In genomic region chr3R:22503630-22504029, dm6 we compare ENCODE assay signal across 1 fruit fly cellular context.
TF ChIP-seq lines count a peak whose summit lies in the region.

No protein-coding gene starts in this region.

TF ChIP-seq in whole organism, embryonic, 481 proteins besides CTCF, POLR2A, EP300 and RAD21 (continued from another document and continues in another):
- TF ChIP-seq CG6175 (GFP tag; IDR thresholded peaks at IDR 0.05; lab: Robert Waterston, UW), result no peak
- TF ChIP-seq Meics (GFP tag; optimal IDR thresholded peaks at IDR 0.05; lab: Kevin White, UChicago), result peak; percentile 56
- TF ChIP-seq Aef1 (GFP tag; IDR thresholded peaks at IDR 0.05; lab: Robert Waterston, UW), result 0 out of 3 replicates have a peak, but pooled peaks have one; percentile 22
- TF ChIP-seq ap (GFP tag; IDR thresholded peaks at IDR 0.05; lab: Robert Waterston, UW), result no peak
- no peak for TF ChIP-seq CG9797 (GFP tag; optimal IDR thresholded peaks at IDR 0.05; lab: Kevin White, UChicago)
- peak; percentile 41; the same call in 1 of the 2 replicates for TF ChIP-seq CG9932 (GFP tag; IDR thresholded peaks at IDR 0.05; lab: Robert Waterston, UW)
- no peak for TF ChIP-seq D (optimal IDR thresholded peaks at IDR 0.05; lab: Kevin White, UChicago)
- no peak for TF ChIP-seq D (GFP tag; optimal IDR thresholded peaks at IDR 0.05; lab: Kevin White, UChicago)
- 0 out of 2 replicates have a peak, but pooled peaks have one; percentile 38 for TF ChIP-seq CG32532 (GFP tag; IDR thresholded peaks at IDR 0.05; lab: Robert Waterston, UW)
- TF ChIP-seq Lim3 (GFP tag; IDR thresholded peaks at IDR 0.05; lab: Robert Waterston, UW), result no peak
- TF ChIP-seq CG7357 (GFP tag; IDR thresholded peaks at IDR 0.05; lab: Robert Waterston, UW), result no peak
- peak; percentile 28 for TF ChIP-seq CG7556 (GFP tag; optimal IDR thresholded peaks at IDR 0.05; lab: Kevin White, UChicago)
- no peak for TF ChIP-seq CG11093 (GFP tag; IDR thresholded peaks at IDR 0.05; lab: Robert Waterston, UW)
- no peak for TF ChIP-seq CG7372 (GFP tag; IDR thresholded peaks at IDR 0.05; lab: Robert Waterston, UW)
- TF ChIP-seq Dek (tag; optimal IDR thresholded peaks at IDR 0.05; lab: Kevin White, UChicago), result no peak
- no peak for TF ChIP-seq trem (tag; optimal IDR thresholded peaks at IDR 0.05; lab: Kevin White, UChicago)
- no peak for TF ChIP-seq CG14710 (tag; optimal IDR thresholded peaks at IDR 0.05; lab: Kevin White, UChicago)
- TF ChIP-seq CG11723 (GFP tag; optimal IDR thresholded peaks at IDR 0.05; lab: Kevin White, UChicago), result no peak
- TF ChIP-seq CG12391 (tag; optimal IDR thresholded peaks at IDR 0.05; lab: Kevin White, UChicago), result no peak
- no peak for TF ChIP-seq fd3F (GFP tag; optimal IDR thresholded peaks at IDR 0.05; lab: Kevin White, UChicago)
- no peak for TF ChIP-seq ro (GFP tag; IDR thresholded peaks at IDR 0.05; lab: Robert Waterston, UW)
- no peak for TF ChIP-seq chinmo (GFP tag; IDR thresholded peaks at IDR 0.05; lab: Robert Waterston, UW; ENCODE audit: partially characterized antibody)
- no peak for TF ChIP-seq Kr (GFP tag; optimal IDR thresholded peaks at IDR 0.05; lab: Kevin White, UChicago)
- no peak for TF ChIP-seq psq (GFP tag; optimal IDR thresholded peaks at IDR 0.05; lab: Kevin White, UChicago)
- no peak for TF ChIP-seq CG3726 (GFP tag; IDR thresholded peaks at IDR 0.05; lab: Robert Waterston, UW)
- TF ChIP-seq Rfx (GFP tag; IDR thresholded peaks at IDR 0.05; lab: Robert Waterston, UW), result peak; percentile 59
- no peak for TF ChIP-seq Pdp1 (GFP tag; optimal IDR thresholded peaks at IDR 0.05; lab: Kevin White, UChicago)
- TF ChIP-seq wor (GFP tag; IDR thresholded peaks at IDR 0.05; lab: Robert Waterston, UW), result no peak
- TF ChIP-seq CG2889 (GFP tag; IDR thresholded peaks at IDR 0.05; lab: Robert Waterston, UW), result no peak
- peak; percentile 49 for TF ChIP-seq Fer1 (GFP tag; optimal IDR thresholded peaks at IDR 0.05; lab: Kevin White, UChicago)
- TF ChIP-seq CG18476 (GFP tag; optimal IDR thresholded peaks at IDR 0.05; lab: Kevin White, UChicago), result no peak
- no peak for TF ChIP-seq B-H1 (GFP tag; IDR thresholded peaks at IDR 0.05; lab: Robert Waterston, UW)
- TF ChIP-seq CG12299 (tag; optimal IDR thresholded peaks at IDR 0.05; lab: Kevin White, UChicago), result no peak
- no peak for TF ChIP-seq Ets65A (GFP tag; lab: Kevin White, UChicago)
- no peak for TF ChIP-seq sr (GFP tag; IDR thresholded peaks at IDR 0.05; lab: Robert Waterston, UW)
- TF ChIP-seq TFAM (GFP tag; optimal IDR thresholded peaks at IDR 0.05; lab: Kevin White, UChicago), result no peak
- no peak for TF ChIP-seq Hr3 (GFP tag; optimal IDR thresholded peaks at IDR 0.05; lab: Kevin White, UChicago)
- TF ChIP-seq CG6791 (GFP tag; IDR thresholded peaks at IDR 0.05; lab: Robert Waterston, UW; ENCODE audit: partially characterized antibody), result no peak
- peak; percentile 58 for TF ChIP-seq CG2120 (GFP tag; optimal IDR thresholded peaks at IDR 0.05; lab: Kevin White, UChicago)
- TF ChIP-seq CG2678 (tag; optimal IDR thresholded peaks at IDR 0.05; lab: Kevin White, UChicago), result peak; percentile 43
- TF ChIP-seq Asciz (GFP tag; optimal IDR thresholded peaks at IDR 0.05; lab: Kevin White, UChicago), result no peak
- no peak for TF ChIP-seq dimm (GFP tag; IDR thresholded peaks at IDR 0.05; lab: Robert Waterston, UW)
- peak; percentile 17 for TF ChIP-seq CG10147 (GFP tag; optimal IDR thresholded peaks at IDR 0.05; lab: Kevin White, UChicago)
- no peak for TF ChIP-seq CG2199 (GFP tag; IDR thresholded peaks at IDR 0.05; lab: Robert Waterston, UW)
- no peak for TF ChIP-seq crc (GFP tag; optimal IDR thresholded peaks at IDR 0.05; lab: Kevin White, UChicago)
- TF ChIP-seq dmrt99B (tag; optimal IDR thresholded peaks at IDR 0.05; lab: Kevin White, UChicago), result peak; percentile 23
- TF ChIP-seq gro (GFP tag; optimal IDR thresholded peaks at IDR 0.05; lab: Kevin White, UChicago), result no peak
- peak; percentile 3 for TF ChIP-seq Hand (GFP tag; optimal IDR thresholded peaks at IDR 0.05; lab: Kevin White, UChicago)
- no peak for TF ChIP-seq tup (GFP tag; optimal IDR thresholded peaks at IDR 0.05; lab: Kevin White, UChicago)
- peak; percentile 48 for TF ChIP-seq CG13894 (tag; optimal IDR thresholded peaks at IDR 0.05; lab: Kevin White, UChicago)
- TF ChIP-seq CG13775 (GFP tag; optimal IDR thresholded peaks at IDR 0.05; lab: Kevin White, UChicago), result no peak
- no peak for TF ChIP-seq CG30403 (GFP tag; optimal IDR thresholded peaks at IDR 0.05; lab: Kevin White, UChicago)
- TF ChIP-seq luna (GFP tag; optimal IDR thresholded peaks at IDR 0.05; lab: Kevin White, UChicago), result no peak
- TF ChIP-seq tin (GFP tag; optimal IDR thresholded peaks at IDR 0.05; lab: Kevin White, UChicago), result no peak
- no peak for TF ChIP-seq repo (GFP tag; optimal IDR thresholded peaks at IDR 0.05; lab: Kevin White, UChicago)
- TF ChIP-seq lmd (GFP tag; IDR thresholded peaks at IDR 0.05; lab: Robert Waterston, UW), result peak; percentile 18; the same call in 1 of the 2 replicates
- TF ChIP-seq Hmr (GFP tag; optimal IDR thresholded peaks at IDR 0.05; lab: Kevin White, UChicago), result peak; percentile 61
- TF ChIP-seq org-1 (GFP tag; optimal IDR thresholded peaks at IDR 0.05; lab: Kevin White, UChicago), result no peak
- no peak for TF ChIP-seq hb (GFP tag; IDR thresholded peaks at IDR 0.05; lab: Robert Waterston, UW; ENCODE audit: partially characterized antibody)
- TF ChIP-seq sc (optimal IDR thresholded peaks at IDR 0.05; lab: Kevin White, UChicago), result no peak
- no peak for TF ChIP-seq sc (GFP tag; optimal IDR thresholded peaks at IDR 0.05; lab: Kevin White, UChicago)
- TF ChIP-seq salm (tag; optimal IDR thresholded peaks at IDR 0.05; lab: Kevin White, UChicago), result no peak
- TF ChIP-seq Bdp1 (GFP tag; optimal IDR thresholded peaks at IDR 0.05; lab: Kevin White, UChicago), result no peak
- no peak for TF ChIP-seq ATbp (GFP tag; optimal IDR thresholded peaks at IDR 0.05; lab: Kevin White, UChicago)
- TF ChIP-seq CG11696 (GFP tag; IDR thresholded peaks at IDR 0.05; lab: Robert Waterston, UW), result no peak
- peak; percentile 19 for TF ChIP-seq CG15269 (tag; optimal IDR thresholded peaks at IDR 0.05; lab: Kevin White, UChicago)
- peak; percentile 34 for TF ChIP-seq gem (tag; optimal IDR thresholded peaks at IDR 0.05; lab: Kevin White, UChicago)
- TF ChIP-seq ranshi (GFP tag; IDR thresholded peaks at IDR 0.05; lab: Robert Waterston, UW), result no peak
- TF ChIP-seq CG17385 (GFP tag; optimal IDR thresholded peaks at IDR 0.05; lab: Kevin White, UChicago), result no peak
- no peak for TF ChIP-seq z (GFP tag; IDR thresholded peaks at IDR 0.05; lab: Robert Waterston, UW)
- TF ChIP-seq CG31441 (GFP tag; IDR thresholded peaks at IDR 0.05; lab: Robert Waterston, UW), result no peak
- TF ChIP-seq Dp (GFP tag; optimal IDR thresholded peaks at IDR 0.05; lab: Kevin White, UChicago), result no peak
- TF ChIP-seq da (GFP tag; optimal IDR thresholded peaks at IDR 0.05; lab: Kevin White, UChicago), result no peak
- no peak for TF ChIP-seq sens-2 (GFP tag; IDR thresholded peaks at IDR 0.05; lab: Robert Waterston, UW)
- no peak for TF ChIP-seq cas (GFP tag; IDR thresholded peaks at IDR 0.05; lab: Robert Waterston, UW)
- TF ChIP-seq CG17912 (GFP tag; optimal IDR thresholded peaks at IDR 0.05; lab: Kevin White, UChicago), result no peak
- no peak for TF ChIP-seq Elba2 (GFP tag; optimal IDR thresholded peaks at IDR 0.05; lab: Kevin White, UChicago)
- no peak for TF ChIP-seq CG9817 (tag; optimal IDR thresholded peaks at IDR 0.05; lab: Kevin White, UChicago)
- TF ChIP-seq cato (GFP tag; optimal IDR thresholded peaks at IDR 0.05; lab: Kevin White, UChicago; ENCODE audit: borderline replicate concordance), result no peak
- TF ChIP-seq bigmax (GFP tag; optimal IDR thresholded peaks at IDR 0.05; lab: Kevin White, UChicago), result no peak
- no peak for TF ChIP-seq CG15011 (GFP tag; optimal IDR thresholded peaks at IDR 0.05; lab: Kevin White, UChicago)
- no peak for TF ChIP-seq CG8478 (optimal IDR thresholded peaks at IDR 0.05; lab: Kevin White, UChicago)
- no peak for TF ChIP-seq chn (GFP tag; optimal IDR thresholded peaks at IDR 0.05; lab: Kevin White, UChicago)
- no peak for TF ChIP-seq onecut (GFP tag; IDR thresholded peaks at IDR 0.05; lab: Robert Waterston, UW)
- TF ChIP-seq CG1603 (tag; optimal IDR thresholded peaks at IDR 0.05; lab: Kevin White, UChicago), result no peak
- TF ChIP-seq Atf6 (GFP tag; IDR thresholded peaks at IDR 0.05; lab: Robert Waterston, UW), result 0 out of 2 replicates have a peak, but pooled peaks have one; percentile 35
- TF ChIP-seq BtbVII (GFP tag; optimal IDR thresholded peaks at IDR 0.05; lab: Kevin White, UChicago), result no peak
- TF ChIP-seq inv (GFP tag; IDR thresholded peaks at IDR 0.05; lab: Robert Waterston, UW; ENCODE audit: partially characterized antibody), result no peak
- TF ChIP-seq pho (GFP tag; optimal IDR thresholded peaks at IDR 0.05; lab: Kevin White, UChicago), result peak; percentile 14
- no peak for TF ChIP-seq dmrt11E (tag; optimal IDR thresholded peaks at IDR 0.05; lab: Kevin White, UChicago)
- no peak for TF ChIP-seq CG15601 (tag; optimal IDR thresholded peaks at IDR 0.05; lab: Kevin White, UChicago)
- TF ChIP-seq tx (GFP tag; optimal IDR thresholded peaks at IDR 0.05; lab: Kevin White, UChicago), result no peak
- TF ChIP-seq schlank (tag; optimal IDR thresholded peaks at IDR 0.05; lab: Kevin White, UChicago), result no peak
- 0 out of 3 replicates have a peak, but pooled peaks have one; percentile 11 for TF ChIP-seq H15 (GFP tag; IDR thresholded peaks at IDR 0.05; lab: Robert Waterston, UW)
- no peak for TF ChIP-seq pum (GFP tag; optimal IDR thresholded peaks at IDR 0.05; lab: Kevin White, UChicago)
- TF ChIP-seq CG2202 (tag; optimal IDR thresholded peaks at IDR 0.05; lab: Kevin White, UChicago), result no peak
- no peak for TF ChIP-seq CG8290 (GFP tag; optimal IDR thresholded peaks at IDR 0.05; lab: Kevin White, UChicago)
- peak in 1 of 2 experiments; percentile 65 for TF ChIP-seq CG8290 (tag; optimal IDR thresholded peaks at IDR 0.05; lab: Kevin White, UChicago)
- no peak for TF ChIP-seq Xbp1 (GFP tag; optimal IDR thresholded peaks at IDR 0.05; lab: Kevin White, UChicago)
- no peak for TF ChIP-seq Rx (GFP tag; IDR thresholded peaks at IDR 0.05; lab: Robert Waterston, UW)
- TF ChIP-seq CG6854 (GFP tag; optimal IDR thresholded peaks at IDR 0.05; lab: Kevin White, UChicago), result no peak
- TF ChIP-seq CG10565 (GFP tag; optimal IDR thresholded peaks at IDR 0.05; lab: Kevin White, UChicago), result no peak
- TF ChIP-seq CG10366 (GFP tag; IDR thresholded peaks at IDR 0.05; lab: Robert Waterston, UW), result no peak
- no peak for TF ChIP-seq CG11398 (GFP tag; optimal IDR thresholded peaks at IDR 0.05; lab: Kevin White, UChicago)
- no peak for TF ChIP-seq CG5953 (GFP tag; IDR thresholded peaks at IDR 0.05; lab: Robert Waterston, UW)
- peak in 1 of 2 experiments; percentile 37 for TF ChIP-seq Hr51 (GFP tag; optimal IDR thresholded peaks at IDR 0.05; lab: Kevin White, UChicago)
- TF ChIP-seq CG3281 (GFP tag; optimal IDR thresholded peaks at IDR 0.05; lab: Kevin White, UChicago), result peak; percentile 22
- no peak for TF ChIP-seq Eip74EF (GFP tag; optimal IDR thresholded peaks at IDR 0.05; lab: Kevin White, UChicago)
- TF ChIP-seq CG30431 (GFP tag; optimal IDR thresholded peaks at IDR 0.05; lab: Kevin White, UChicago), result no peak
- TF ChIP-seq ftz-f1 (GFP tag; optimal IDR thresholded peaks at IDR 0.05; lab: Kevin White, UChicago), result no peak
- TF ChIP-seq GATAe (GFP tag; conservative IDR thresholded peaks at IDR 0.05; lab: Robert Waterston, UW), result no peak
- no peak for TF ChIP-seq gce (GFP tag; IDR thresholded peaks at IDR 0.05; lab: Robert Waterston, UW)
- TF ChIP-seq cwo (GFP tag; optimal IDR thresholded peaks at IDR 0.05; lab: Kevin White, UChicago), result peak; percentile 29
- TF ChIP-seq Med (GFP tag; lab: Kevin White, UChicago), result peak; percentile 72
- no peak for TF ChIP-seq tgo (GFP tag; IDR thresholded peaks at IDR 0.05; lab: Robert Waterston, UW)
- no peak for TF ChIP-seq bbx (GFP tag; IDR thresholded peaks at IDR 0.05; lab: Robert Waterston, UW; ENCODE audit: partially characterized antibody)
- no peak for TF ChIP-seq CG4820 (GFP tag; optimal IDR thresholded peaks at IDR 0.05; lab: Kevin White, UChicago)
- TF ChIP-seq CG11695 (GFP tag; IDR thresholded peaks at IDR 0.05; lab: Robert Waterston, UW), result no peak
- no peak for TF ChIP-seq CG17328 (GFP tag; IDR thresholded peaks at IDR 0.05; lab: Robert Waterston, UW)
- no peak for TF ChIP-seq nmo (GFP tag; optimal IDR thresholded peaks at IDR 0.05; lab: Kevin White, UChicago)
- peak; percentile 17 for TF ChIP-seq CG15514 (GFP tag; optimal IDR thresholded peaks at IDR 0.05; lab: Kevin White, UChicago)
- no peak for TF ChIP-seq HLHmδ (GFP tag; optimal IDR thresholded peaks at IDR 0.05; lab: Kevin White, UChicago)
- no peak for TF ChIP-seq CG12236 (GFP tag; optimal IDR thresholded peaks at IDR 0.05; lab: Kevin White, UChicago)
- TF ChIP-seq HLH3B (GFP tag; IDR thresholded peaks at IDR 0.05; lab: Robert Waterston, UW), result no peak
- no peak for TF ChIP-seq CG17829 (tag; optimal IDR thresholded peaks at IDR 0.05; lab: Kevin White, UChicago)
- no peak for TF ChIP-seq Nf-YB (GFP tag; optimal IDR thresholded peaks at IDR 0.05; lab: Kevin White, UChicago)
- TF ChIP-seq sim (GFP tag; IDR thresholded peaks at IDR 0.05; lab: Robert Waterston, UW), result no peak
- TF ChIP-seq CG8388 (GFP tag; optimal IDR thresholded peaks at IDR 0.05; lab: Kevin White, UChicago), result no peak
- no peak for TF ChIP-seq CG42726 (GFP tag; IDR thresholded peaks at IDR 0.05; lab: Robert Waterston, UW; ENCODE audit: partially characterized antibody)
- no peak for TF ChIP-seq HmgD (GFP tag; optimal IDR thresholded peaks at IDR 0.05; lab: Kevin White, UChicago)
- TF ChIP-seq ken (GFP tag; IDR thresholded peaks at IDR 0.05; lab: Robert Waterston, UW), result no peak
- 0 out of 2 replicates have a peak, but pooled peaks have one; percentile 31 for TF ChIP-seq CG9215 (GFP tag; IDR thresholded peaks at IDR 0.05; lab: Robert Waterston, UW)
- TF ChIP-seq jumu (GFP tag; optimal IDR thresholded peaks at IDR 0.05; lab: Kevin White, UChicago), result no peak
- TF ChIP-seq Mad (GFP tag; optimal IDR thresholded peaks at IDR 0.05; lab: Kevin White, UChicago), result no peak
- TF ChIP-seq MESR4 (GFP tag; optimal IDR thresholded peaks at IDR 0.05; lab: Kevin White, UChicago), result no peak
- TF ChIP-seq Doc3 (GFP tag; IDR thresholded peaks at IDR 0.05; lab: Robert Waterston, UW; ENCODE audit: partially characterized antibody), result no peak
- TF ChIP-seq CG10267 (tag; optimal IDR thresholded peaks at IDR 0.05; lab: Kevin White, UChicago), result no peak
- no peak for TF ChIP-seq sens (GFP tag; lab: Kevin White, UChicago)
- no peak for TF ChIP-seq Max (GFP tag; optimal IDR thresholded peaks at IDR 0.05; lab: Kevin White, UChicago)
